Fruit fly (Drosophila melanogaster): ENCODE results near the gene CG32719.

DNA sequence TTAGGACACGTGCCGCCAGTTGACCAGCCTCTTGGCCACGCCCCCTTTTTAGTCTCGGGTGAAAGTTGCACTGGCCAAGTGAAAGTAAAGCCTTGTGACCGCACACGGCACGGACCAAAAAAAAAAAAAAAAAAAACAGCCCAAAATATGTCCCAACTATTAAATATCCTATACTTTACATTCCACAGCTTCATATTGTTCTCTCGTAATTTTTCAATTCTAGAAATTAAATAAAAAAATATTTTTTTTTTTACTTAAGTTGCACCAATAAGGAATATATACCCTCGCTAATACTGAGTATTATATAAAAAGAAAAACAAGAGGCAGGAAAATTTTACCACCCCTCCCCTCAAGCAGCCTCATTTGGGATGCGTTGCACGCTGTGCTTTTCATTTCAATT lies 61.5 kb downstream of the CG32719 start:
- TF ChIP-seq ttk (optimal IDR thresholded peaks at IDR 0.05) (no peak), h (optimal IDR thresholded peaks at IDR 0.05) (no peak), psq (optimal IDR thresholded peaks at IDR 0.05) (no peak), Myc (optimal IDR thresholded peaks at IDR 0.05) (no peak), Sin3A (optimal IDR thresholded peaks at IDR 0.05) (no peak), insv (optimal IDR thresholded peaks at IDR 0.05) (no peak)
